Worm (Caenorhabditis elegans): ENCODE data around the gene K08D8.11.

The K08D8.11 gene

DNA sequence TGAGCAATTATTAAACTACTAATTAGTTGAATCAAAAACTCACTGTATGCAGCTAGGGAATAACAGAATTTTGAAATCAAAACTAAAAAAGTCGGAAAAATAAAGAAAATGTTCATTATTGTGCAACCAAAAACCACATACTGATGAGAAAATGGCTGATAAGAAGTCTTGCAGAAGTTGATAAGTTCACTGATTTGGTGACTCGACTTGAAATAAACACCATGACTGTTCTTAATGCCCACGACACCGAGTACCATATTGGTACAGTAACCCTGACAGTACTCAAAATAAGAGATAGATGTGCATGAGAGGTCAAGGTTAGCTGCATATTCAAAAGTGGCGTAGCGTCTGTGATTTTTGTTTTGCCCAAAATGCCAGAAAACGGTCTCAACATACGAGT, 9.1 kb upstream of the K08D8.11 start:
- TF ChIP-seq pqm-1 (tag; optimal IDR thresholded peaks at IDR 0.05) (no peak), ceh-9 (tag; optimal IDR thresholded peaks at IDR 0.05) (no peak), hlh-8 (tag; optimal IDR thresholded peaks at IDR 0.05) (no peak), eyg-1 (tag; optimal IDR thresholded peaks at IDR 0.05) (no peak), dve-1 (tag; optimal IDR thresholded peaks at IDR 0.05) (no peak), C08G9.2 (tag; optimal IDR thresholded peaks at IDR 0.05) (no peak), npax-4 (tag; optimal IDR thresholded peaks at IDR 0.05) (no peak), ama-1 (optimal IDR thresholded peaks at IDR 0.05) (no peak), ceh-34 (tag; optimal IDR thresholded peaks at IDR 0.05) (no peak), odd-2 (tag; optimal IDR thresholded peaks at IDR 0.05) (no peak), ceh-18 (tag; optimal IDR thresholded peaks at IDR 0.05) (no peak)

DNA sequence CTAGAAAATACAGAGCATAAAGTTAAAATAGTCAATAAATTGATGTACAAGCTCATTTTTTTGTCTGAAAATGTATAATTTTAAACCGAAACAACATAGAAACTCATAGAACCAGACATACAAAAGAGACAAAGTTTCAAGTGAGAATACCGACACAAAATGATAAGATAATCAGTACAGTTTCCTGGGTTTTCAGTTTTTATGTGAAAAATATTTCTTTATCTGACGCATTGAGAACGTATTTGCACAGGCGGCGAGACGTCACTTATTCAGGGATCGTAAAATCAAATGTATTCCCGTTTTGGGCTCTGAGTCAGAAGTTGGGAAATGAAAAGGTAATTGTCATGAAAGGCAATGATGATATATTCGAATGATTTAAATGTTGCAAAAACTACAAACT, 4.7 kb upstream of the K08D8.11 start, which contains the start of gene K08D8.6:
Gene K08D8.6 (minus strand): TSS at position 64 of the 400 bp plus-strand sequence.
- TF ChIP-seq elt-2 (tag; optimal IDR thresholded peaks at IDR 0.05) (peak; percentile 4), rnt-1 (tag; optimal IDR thresholded peaks at IDR 0.05) (no peak), lin-11 (tag; optimal IDR thresholded peaks at IDR 0.05) (no peak), Y22D7AL.16 (tag; optimal IDR thresholded peaks at IDR 0.05) (no peak)

ce11 chrIV:12891080-12891479, 4.0 kb upstream of the K08D8.11 start:
- TF ChIP-seq hlh-15 (tag; optimal IDR thresholded peaks at IDR 0.05) (no peak), mec-3 (tag; optimal IDR thresholded peaks at IDR 0.05; ENCODE audit: borderline replicate concordance) (no peak), Y22D7AL.16 (tag; optimal IDR thresholded peaks at IDR 0.05) (no peak), fkh-10 (GFP tag; optimal IDR thresholded peaks at IDR 0.05) (no peak), elt-4 (tag; optimal IDR thresholded peaks at IDR 0.05) (no peak), ceh-22 (tag; optimal IDR thresholded peaks at IDR 0.05) (no peak), F13H6.1 (tag; optimal IDR thresholded peaks at IDR 0.05) (no peak), rnt-1 (tag; optimal IDR thresholded peaks at IDR 0.05) (no peak), lin-11 (tag; optimal IDR thresholded peaks at IDR 0.05) (no peak), dve-1 (tag; optimal IDR thresholded peaks at IDR 0.05) (no peak), ref-2 (tag; optimal IDR thresholded peaks at IDR 0.05) (no peak), C38D4.7 (GFP tag; optimal IDR thresholded peaks at IDR 0.05) (no peak), unc-86 (tag; optimal IDR thresholded peaks at IDR 0.05) (no peak), ceh-24 (tag; optimal IDR thresholded peaks at IDR 0.05) (no peak), che-1 (tag; optimal IDR thresholded peaks at IDR 0.05) (no peak)

- TF ChIP-seq ceh-34 (tag; optimal IDR thresholded peaks at IDR 0.05): no peak
- no peak for TF ChIP-seq hlh-6 (tag; optimal IDR thresholded peaks at IDR 0.05)
- TF ChIP-seq hlh-8 (tag; optimal IDR thresholded peaks at IDR 0.05): no peak
- no peak for TF ChIP-seq hlh-13 (GFP tag; optimal IDR thresholded peaks at IDR 0.05)
- TF ChIP-seq rnt-1 (tag; optimal IDR thresholded peaks at IDR 0.05): no peak
- TF ChIP-seq syd-9 (tag; optimal IDR thresholded peaks at IDR 0.05): no peak
- no peak for TF ChIP-seq pros-1 (tag; optimal IDR thresholded peaks at IDR 0.05)
- TF ChIP-seq unc-55 (GFP tag; optimal IDR thresholded peaks at IDR 0.05): no peak
- no peak for TF ChIP-seq gmeb-2 (tag; optimal IDR thresholded peaks at IDR 0.05)
- TF ChIP-seq ceh-31 (tag; optimal IDR thresholded peaks at IDR 0.05): no peak
- TF ChIP-seq pqm-1 (tag; optimal IDR thresholded peaks at IDR 0.05): no peak
- TF ChIP-seq unc-42 (tag; optimal IDR thresholded peaks at IDR 0.05): no peak
- TF ChIP-seq unc-3 (GFP tag; conservative IDR thresholded peaks at IDR 0.05): no peak
- no peak for TF ChIP-seq unc-3 (tag; optimal IDR thresholded peaks at IDR 0.05)
- no peak for TF ChIP-seq fkh-6 (tag; optimal IDR thresholded peaks at IDR 0.05)
- TF ChIP-seq K02D7.2 (tag; optimal IDR thresholded peaks at IDR 0.05): no peak
Measured at ce11 chrIV:12892194-12892593, 2.9 kb upstream of the K08D8.11 start, which contains the start of gene K08D8.1. Gene K08D8.1 (plus strand): TSS chrIV:12892494.

Measured in whole organism, late embryonic.